Worm (Caenorhabditis elegans): ENCODE measurements around the gene T25D1.1.

ce11 chrX:16550551-16550950 lies 30.9 kb downstream of the T25D1.1 start:
- TF ChIP-seq hlh-6 (tag; optimal IDR thresholded peaks at IDR 0.05) = no peak
- TF ChIP-seq unc-42 (tag; optimal IDR thresholded peaks at IDR 0.05) = no peak

All from whole organism, late embryonic.